Fruit fly (Drosophila melanogaster): ENCODE data around the gene CG43731.

DNA sequence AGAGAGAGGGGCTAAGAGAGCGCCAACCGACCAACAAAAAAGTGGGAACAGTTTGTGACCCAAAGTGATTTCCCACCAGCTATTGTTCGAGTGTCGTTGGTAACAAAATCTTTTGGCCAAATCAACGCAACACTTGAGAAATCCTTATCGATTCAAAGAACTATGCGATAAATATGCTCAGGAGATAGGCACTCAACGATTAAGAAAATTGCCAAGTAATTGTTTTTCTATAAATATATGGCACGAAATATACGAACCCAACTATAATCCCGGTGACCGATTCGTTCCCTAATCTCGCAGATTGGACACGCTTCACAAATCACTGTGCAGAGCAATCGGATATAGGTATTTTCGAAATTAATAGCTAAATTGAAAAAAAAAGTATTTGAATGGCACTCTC lies 9.3 kb downstream of the CG43731 start:
- TF ChIP-seq Myc (optimal IDR thresholded peaks at IDR 0.05) (no peak), psq (optimal IDR thresholded peaks at IDR 0.05) (no peak), h (optimal IDR thresholded peaks at IDR 0.05) (no peak), Sin3A (optimal IDR thresholded peaks at IDR 0.05) (no peak), ttk (optimal IDR thresholded peaks at IDR 0.05) (no peak)
